Worm (Caenorhabditis elegans) whole organism, late embryonic: ENCODE data around the gene syp-2.

Experiments
- ceh-2 ChIP-seq: sonication (generic microtip); optimal IDR thresholded peaks from 2 replicates; lab custom pipeline; 2016; ENCODE audit warnings: missing genotype, missing genetic modification characterization, missing compliant biosample characterization
- ceh-24 ChIP-seq: sonication (generic microtip); optimal IDR thresholded peaks from 2 replicates; lab custom pipeline; 2016; ENCODE audit warnings: mild to moderate bottlenecking, missing genetic modification characterization, missing compliant biosample characterization
- ceh-30 ChIP-seq: fragments of 150-350 bp; optimal IDR thresholded peaks from 2 replicates; lab custom pipeline; 2014; ENCODE audit warnings: missing biosample characterization, missing genetic modification characterization
- ceh-31 ChIP-seq: sonication (generic microtip); optimal IDR thresholded peaks from 2 replicates; lab custom pipeline; 2016; ENCODE audit warnings: missing genetic modification characterization, missing compliant biosample characterization
- dmd-4 ChIP-seq: sonication (generic microtip); optimal IDR thresholded peaks from 2 replicates; lab custom pipeline; 2016; ENCODE audit warnings: borderline replicate concordance, missing genetic modification characterization, missing compliant biosample characterization
- elt-2 ChIP-seq: sonication (generic microtip); optimal IDR thresholded peaks from 2 replicates; lab custom pipeline; 2016; ENCODE audit warnings: missing genetic modification reagents, missing genetic modification characterization, missing compliant biosample characterization
- ets-4 ChIP-seq: sonication (generic microtip); optimal IDR thresholded peaks from 2 replicates; lab custom pipeline; 2016; ENCODE audit warnings: missing genetic modification characterization, missing compliant biosample characterization
- fkh-10 ChIP-seq: fragments of 150-350 bp; optimal IDR thresholded peaks from 2 replicates; lab custom pipeline; 2014; ENCODE audit warnings: missing biosample characterization, missing genetic modification reagents, missing genetic modification characterization
- pqm-1 ChIP-seq: sonication (generic microtip); optimal IDR thresholded peaks from 2 replicates; lab custom pipeline; 2016; ENCODE audit warnings: missing genetic modification characterization, missing compliant biosample characterization
- sox-4 ChIP-seq: sonication (generic microtip); optimal IDR thresholded peaks from 2 replicates; lab custom pipeline; 2017; ENCODE audit warnings: mild to moderate bottlenecking, missing genetic modification characterization, inconsistent platforms, missing compliant biosample characterization
- tbx-2 ChIP-seq: sonication (generic microtip); optimal IDR thresholded peaks from 2 replicates; lab custom pipeline; 2016; ENCODE audit warnings: missing genetic modification characterization, missing compliant biosample characterization

ce11 chrV:5509966-5510365, 26.3 kb upstream of the syp-2 start:
- no peak for TF ChIP-seq ets-4 (tag; lab: Kevin White, UChicago)
- no peak for TF ChIP-seq tbx-2
- no peak for TF ChIP-seq ceh-2 (tag; lab: Kevin White, UChicago)
- TF ChIP-seq ceh-31 (tag; lab: Kevin White, UChicago) = no peak
- TF ChIP-seq dmd-4 (tag; lab: Kevin White, UChicago) = no peak
- no peak for TF ChIP-seq fkh-10 (GFP tag; lab: Kevin White, UChicago)
- TF ChIP-seq ceh-30 (tag; lab: Kevin White, UChicago) = no peak
- no peak for TF ChIP-seq elt-2 (tag; lab: Kevin White, UChicago)
- TF ChIP-seq pqm-1 (tag; lab: Kevin White, UChicago) = no peak
- no peak for TF ChIP-seq sox-4 (tag; lab: Kevin White, UChicago)
- TF ChIP-seq ceh-24 = no peak
